Worm (Caenorhabditis elegans) whole organism, mixed stage, embryonic: ENCODE results near the gene gcst-1.

ENCODE experiments used
- bed-3 ChIP-seq: fragments of 200-800 bp; sonication (Bioruptor generic); optimal IDR thresholded peaks from 3 replicates; lab custom pipeline; 2018; ENCODE audit warnings: mild to moderate bottlenecking, missing genetic modification characterization, moderate library complexity, missing compliant biosample characterization
- ces-1 ChIP-seq: fragments of 150-350 bp; optimal IDR thresholded peaks from 2 replicates; lab custom pipeline; 2014; ENCODE audit warnings: missing biosample characterization, missing genetic modification reagents, missing genetic modification characterization
- elt-3 ChIP-seq: fragments of 150-350 bp; optimal IDR thresholded peaks from 2 replicates; lab custom pipeline; 2014; ENCODE audit warnings: missing biosample characterization, missing genetic modification characterization
- nhr-12 ChIP-seq: fragments of 150-350 bp; optimal IDR thresholded peaks from 2 replicates; lab custom pipeline; 2014; ENCODE audit warnings: missing biosample characterization, missing genetic modification characterization
- nhr-237 ChIP-seq: fragments of 150-350 bp; optimal IDR thresholded peaks from 2 replicates; lab custom pipeline; 2014; ENCODE audit warnings: missing biosample characterization, missing genetic modification characterization
- nhr-28 ChIP-seq: fragments of 150-350 bp; optimal IDR thresholded peaks from 2 replicates; lab custom pipeline; 2014; ENCODE audit warnings: missing biosample characterization, missing genetic modification characterization
- pha-4 ChIP-seq: fragments of 150-350 bp; optimal IDR thresholded peaks from 2 replicates; lab custom pipeline; 2018; ENCODE audit warnings: missing biosample characterization, missing genetic modification reagents, missing genetic modification characterization
- snpc-4 ChIP-seq: fragments of 150-350 bp; optimal IDR thresholded peaks from 2 replicates; lab custom pipeline; 2014; ENCODE audit warnings: missing biosample characterization, missing genetic modification characterization

DNA sequence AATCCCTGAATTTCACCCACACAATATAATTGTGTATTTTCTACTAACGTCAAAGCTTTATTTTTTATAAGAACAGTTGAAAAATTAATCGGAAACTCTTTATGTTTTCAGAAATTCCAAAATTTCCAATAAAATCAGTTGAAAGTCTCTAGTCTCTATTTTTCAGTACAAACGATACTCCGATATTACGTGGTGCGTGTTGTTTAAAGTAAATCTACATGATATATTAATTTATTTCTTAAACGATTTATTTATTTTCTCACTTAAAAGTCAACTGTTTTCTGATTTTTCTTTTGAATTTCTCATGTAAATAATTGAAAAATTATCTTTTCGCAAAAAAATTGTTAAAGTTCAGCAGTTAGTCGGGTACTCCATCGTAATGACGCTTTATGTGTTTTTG lies 539 bp upstream of the gcst-1 start:
- no peak for TF ChIP-seq ces-1 (GFP tag; lab: Kevin White, UChicago)
- no peak for TF ChIP-seq elt-3 (tag; lab: Kevin White, UChicago)
- no peak for TF ChIP-seq nhr-28 (tag; lab: Kevin White, UChicago)
- no peak for TF ChIP-seq snpc-4 (tag; lab: Kevin White, UChicago)
- no peak for TF ChIP-seq nhr-12 (tag; lab: Kevin White, UChicago)
- TF ChIP-seq bed-3 = no peak
- no peak for TF ChIP-seq nhr-237 (tag; lab: Kevin White, UChicago)
- no peak for TF ChIP-seq pha-4
